Fruit fly (Drosophila melanogaster): ENCODE data around the gene CG12715.
A peak's percentile ranks its signal among the peaks of the same experiment; 100 is the strongest.

Gene CG12715

DNA sequence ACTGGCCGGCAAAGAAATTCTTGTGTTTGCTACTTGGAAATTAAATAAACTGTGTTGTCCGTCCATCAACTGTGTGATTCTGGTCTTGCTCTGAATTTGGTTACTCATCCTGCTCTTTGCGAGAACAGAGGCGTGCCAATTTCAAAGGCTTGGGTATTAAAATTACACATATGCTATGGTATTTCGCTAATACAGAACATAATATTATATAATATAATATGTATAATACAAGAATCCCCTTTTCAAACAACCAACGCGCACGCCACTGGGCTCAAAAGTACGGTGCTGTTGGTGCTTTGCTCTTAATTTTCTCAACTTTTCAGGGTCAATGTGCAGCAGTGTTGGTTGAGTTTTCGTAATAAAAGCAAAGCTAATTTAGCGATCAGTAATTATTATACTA lies 44.8 kb upstream of the CG12715 start (continued):
- TF ChIP-seq Mad (GFP tag; optimal IDR thresholded peaks at IDR 0.05): no peak
- TF ChIP-seq CG12299 (tag; optimal IDR thresholded peaks at IDR 0.05): peak; percentile 66
- no peak for TF ChIP-seq NC2β (GFP tag; optimal IDR thresholded peaks at IDR 0.05)
- peak; percentile 82 for TF ChIP-seq schlank (tag; optimal IDR thresholded peaks at IDR 0.05)

dm6 chrX:13094085-13094764 lies 39.1 kb upstream of the CG12715 start, which contains the start of gene CG2200:
Gene CG2200 (plus strand): TSS chrX:13094299.
- TF ChIP-seq CG8765 (GFP tag; IDR thresholded peaks at IDR 0.05) (no peak), pho (GFP tag; optimal IDR thresholded peaks at IDR 0.05) (no peak), CG7928 (GFP tag; optimal IDR thresholded peaks at IDR 0.05) (peak; percentile 59), CG18599 (GFP tag; optimal IDR thresholded peaks at IDR 0.05) (peak; percentile 56), Optix (GFP tag; IDR thresholded peaks at IDR 0.05) (no peak), HHEX (GFP tag; optimal IDR thresholded peaks at IDR 0.05) (no peak), Ssrp (tag; optimal IDR thresholded peaks at IDR 0.05) (no peak), E2f1 (GFP tag; IDR thresholded peaks at IDR 0.05) (0 out of 2 replicates have a peak, but pooled peaks have one; percentile 10), CG13123 (GFP tag; optimal IDR thresholded peaks at IDR 0.05) (no peak), ap (GFP tag; IDR thresholded peaks at IDR 0.05) (no peak), CG2202 (tag; optimal IDR thresholded peaks at IDR 0.05) (no peak), fu2 (GFP tag; optimal IDR thresholded peaks at IDR 0.05) (peak; percentile 35), CG17829 (tag; optimal IDR thresholded peaks at IDR 0.05) (peak; percentile 32), NfI (GFP tag; optimal IDR thresholded peaks at IDR 0.05) (peak; percentile 12), fd102C (GFP tag; optimal IDR thresholded peaks at IDR 0.05) (no peak), eyg (GFP tag; optimal IDR thresholded peaks at IDR 0.05) (no peak), sob (GFP tag; IDR thresholded peaks at IDR 0.05) (0 out of 2 replicates have a peak, but pooled peaks have one; percentile 35), odd (GFP tag; optimal IDR thresholded peaks at IDR 0.05) (no peak), CG17385 (GFP tag; optimal IDR thresholded peaks at IDR 0.05) (peak; percentile 19), Atf3 (GFP tag; optimal IDR thresholded peaks at IDR 0.05) (no peak), lbe (GFP tag; optimal IDR thresholded peaks at IDR 0.05) (peak; percentile 71), Side (GFP tag; optimal IDR thresholded peaks at IDR 0.05) (no peak), CG15011 (GFP tag; optimal IDR thresholded peaks at IDR 0.05) (no peak), wor (GFP tag; IDR thresholded peaks at IDR 0.05) (no peak), CG32772 (GFP tag; IDR thresholded peaks at IDR 0.05) (no peak), CG5953 (GFP tag; IDR thresholded peaks at IDR 0.05) (no peak), Dp (GFP tag; optimal IDR thresholded peaks at IDR 0.05) (peak; percentile 66), CG15514 (GFP tag; optimal IDR thresholded peaks at IDR 0.05) (peak; percentile 82), zfh1 (GFP tag; IDR thresholded peaks at IDR 0.05) (peak; percentile 52; the same call in 2 of the 3 replicates), phol (tag; optimal IDR thresholded peaks at IDR 0.05) (peak; percentile 36), Dbx (GFP tag; IDR thresholded peaks at IDR 0.05) (peak; percentile 54; the same call in 1 of the 3 replicates), HmgZ (tag; optimal IDR thresholded peaks at IDR 0.05) (peak; percentile 54), CG12942 (GFP tag; optimal IDR thresholded peaks at IDR 0.05) (no peak), CG8944 (GFP tag; optimal IDR thresholded peaks at IDR 0.05) (no peak), CG2678 (tag; optimal IDR thresholded peaks at IDR 0.05) (peak; percentile 26), Hmr (GFP tag; optimal IDR thresholded peaks at IDR 0.05) (peak; percentile 28), trem (tag; optimal IDR thresholded peaks at IDR 0.05) (peak; percentile 3), ham (GFP tag; IDR thresholded peaks at IDR 0.05) (no peak), zen2 (GFP tag; IDR thresholded peaks at IDR 0.05; ENCODE audit: partially characterized antibody) (peak; percentile 77; the same call in 2 of the 3 replicates), CG9727 (GFP tag; optimal IDR thresholded peaks at IDR 0.05) (peak; percentile 9), HLH3B (GFP tag; IDR thresholded peaks at IDR 0.05) (no peak), Scr (GFP tag; IDR thresholded peaks at IDR 0.05; ENCODE audit: partially characterized antibody) (peak; percentile 88), unc-4 (GFP tag; IDR thresholded peaks at IDR 0.05; ENCODE audit: partially characterized antibody) (peak; percentile 73), CG4282 (GFP tag; optimal IDR thresholded peaks at IDR 0.05) (no peak)
